Worm (Caenorhabditis elegans) whole organism, L3 larva: ENCODE results near the gene C08G5.7.

Experiments used
- R02D3.7 ChIP-seq: fragments of 150-350 bp; optimal IDR thresholded peaks from 2 replicates; lab custom pipeline; 2014; ENCODE audit warnings: missing biosample characterization, missing genetic modification characterization
- aly-2 ChIP-seq: fragments of 150-350 bp; optimal IDR thresholded peaks from 2 replicates; lab custom pipeline; 2014; ENCODE audit warnings: missing biosample characterization, missing genetic modification characterization
- ama-1 ChIP-seq: fragments of 150-350 bp; optimal IDR thresholded peaks from 2 replicates; lab custom pipeline; 2018
- ceh-16 ChIP-seq: sonication (generic microtip); optimal IDR thresholded peaks from 2 replicates; lab custom pipeline; 2017; ENCODE audit warnings: missing biosample characterization, missing genetic modification characterization
- ceh-82 ChIP-seq: fragments of 150-350 bp; optimal IDR thresholded peaks from 2 replicates; lab custom pipeline; 2014; ENCODE audit warnings: missing biosample characterization, missing genetic modification characterization
- ceh-9 ChIP-seq: sonication (generic microtip); optimal IDR thresholded peaks from 2 replicates; lab custom pipeline; 2018; ENCODE audit warnings: missing biosample characterization, missing genetic modification characterization
- daf-12 ChIP-seq: fragments of 150-350 bp; optimal IDR thresholded peaks from 2 replicates; lab custom pipeline; 2014; ENCODE audit warnings: missing biosample characterization, missing genetic modification reagents, missing genetic modification characterization
- egl-27 ChIP-seq: sonication (generic microtip); optimal IDR thresholded peaks from 4 replicates; lab custom pipeline; 2017; ENCODE audit warnings: missing biosample characterization, missing genetic modification reagents, missing genetic modification characterization
- egl-5 ChIP-seq: fragments of 150-350 bp; optimal IDR thresholded peaks from 2 replicates; lab custom pipeline; 2017; ENCODE audit warnings: missing biosample characterization, missing genetic modification reagents, missing genetic modification characterization, inconsistent platforms
- elt-1 ChIP-seq: fragments of 150-350 bp; optimal IDR thresholded peaks from 2 replicates; lab custom pipeline; 2014; ENCODE audit warnings: missing biosample characterization, missing genetic modification characterization
- eor-1 ChIP-seq, 2 experiments: fragments of 150-350 bp; optimal IDR thresholded peaks; 2 replicates each; lab custom pipeline; 2014 to 2018; ENCODE audit warnings: missing biosample characterization in 2 of 2, missing genetic modification characterization in 2 of 2
- fkh-10 ChIP-seq: sonication (generic microtip); optimal IDR thresholded peaks from 2 replicates; lab custom pipeline; 2017; ENCODE audit warnings: missing biosample characterization, missing genetic modification reagents, missing genetic modification characterization
- fkh-2 ChIP-seq: fragments of 150-350 bp; optimal IDR thresholded peaks from 2 replicates; lab custom pipeline; 2014; ENCODE audit warnings: missing biosample characterization, missing genetic modification reagents, missing genetic modification characterization
- fos-1 ChIP-seq: fragments of 150-350 bp; optimal IDR thresholded peaks from 2 replicates; lab custom pipeline; 2014; ENCODE audit warnings: missing biosample characterization, missing genetic modification characterization
- jun-1 ChIP-seq: fragments of 150-350 bp; optimal IDR thresholded peaks from 2 replicates; lab custom pipeline; 2014; ENCODE audit warnings: missing biosample characterization, missing genetic modification reagents, missing genetic modification characterization
- lin-15B ChIP-seq: fragments of 150-350 bp; optimal IDR thresholded peaks from 2 replicates; lab custom pipeline; 2014; ENCODE audit warnings: missing biosample characterization, missing genetic modification characterization
- lin-39 ChIP-seq: fragments of 150-350 bp; optimal IDR thresholded peaks from 2 replicates; lab custom pipeline; 2018; ENCODE audit warnings: missing biosample characterization, missing genetic modification reagents, missing genetic modification characterization
- mdl-1 ChIP-seq: fragments of 150-350 bp; optimal IDR thresholded peaks from 2 replicates; lab custom pipeline; 2014; ENCODE audit warnings: missing biosample characterization, missing genetic modification characterization
- nfya-1 ChIP-seq: sonication (generic microtip); optimal IDR thresholded peaks from 2 replicates; lab custom pipeline; 2017; ENCODE audit warnings: missing genetic modification characterization, mild to moderate bottlenecking, missing compliant biosample characterization, antibody characterized with exemption, moderate library complexity; ENCODE audit not compliant: insufficient read depth
- nhr-11 ChIP-seq: fragments of 150-350 bp; optimal IDR thresholded peaks from 2 replicates; lab custom pipeline; 2014; ENCODE audit warnings: missing biosample characterization, missing genetic modification characterization
- nhr-23 ChIP-seq: fragments of 150-350 bp; optimal IDR thresholded peaks from 2 replicates; lab custom pipeline; 2014; ENCODE audit warnings: missing biosample characterization, missing genetic modification reagents, missing genetic modification characterization
- nhr-237 ChIP-seq: fragments of 150-350 bp; optimal IDR thresholded peaks from 2 replicates; lab custom pipeline; 2014; ENCODE audit warnings: missing biosample characterization, missing genetic modification characterization
- nhr-28 ChIP-seq: fragments of 150-350 bp; optimal IDR thresholded peaks from 2 replicates; lab custom pipeline; 2014; ENCODE audit warnings: missing biosample characterization, missing genetic modification characterization
- nhr-43 ChIP-seq: sonication (generic microtip); optimal IDR thresholded peaks from 2 replicates; lab custom pipeline; 2016; ENCODE audit warnings: mild to moderate bottlenecking, missing genetic modification characterization, missing compliant biosample characterization; ENCODE audit not compliant: poor library complexity, severe bottlenecking
- nhr-67 ChIP-seq: fragments of 150-350 bp; optimal IDR thresholded peaks from 2 replicates; lab custom pipeline; 2014; ENCODE audit warnings: missing biosample characterization, missing genetic modification characterization
- nhr-76 ChIP-seq: fragments of 150-350 bp; sonication (generic microtip); optimal IDR thresholded peaks from 5 replicates; lab custom pipeline; 2014; ENCODE audit warnings: missing biosample characterization, missing genetic modification characterization
- nhr-77 ChIP-seq: fragments of 150-350 bp; optimal IDR thresholded peaks from 2 replicates; lab custom pipeline; 2014; ENCODE audit warnings: missing biosample characterization, missing genetic modification characterization
- pha-4 ChIP-seq: fragments of 150-350 bp; optimal IDR thresholded peaks from 2 replicates; lab custom pipeline; 2014; ENCODE audit warnings: missing biosample characterization, missing genetic modification reagents, missing genetic modification characterization
- skn-1 ChIP-seq: fragments of 150-350 bp; optimal IDR thresholded peaks from 2 replicates; lab custom pipeline; 2014; ENCODE audit warnings: missing biosample characterization, missing genetic modification characterization
- snpc-4 ChIP-seq: fragments of 150-350 bp; optimal IDR thresholded peaks from 2 replicates; lab custom pipeline; 2014; ENCODE audit warnings: missing biosample characterization, missing genetic modification characterization
- tbx-2 ChIP-seq: sonication (generic microtip); optimal IDR thresholded peaks from 2 replicates; lab custom pipeline; 2016; ENCODE audit warnings: mild to moderate bottlenecking, missing genetic modification characterization, missing compliant biosample characterization
- unc-39 ChIP-seq: sonication (generic microtip); optimal IDR thresholded peaks from 4 replicates; lab custom pipeline; 2017; ENCODE audit warnings: missing biosample characterization, missing genetic modification characterization
- unc-62 ChIP-seq: fragments of 150-350 bp; sonication (generic microtip); optimal IDR thresholded peaks from 4 replicates; lab custom pipeline; 2014; ENCODE audit warnings: missing biosample characterization, missing genetic modification reagents, missing genetic modification characterization
- zag-1 ChIP-seq: fragments of 150-350 bp; optimal IDR thresholded peaks from 2 replicates; lab custom pipeline; 2014; ENCODE audit warnings: missing biosample characterization, missing genetic modification characterization
- ztf-11 ChIP-seq: fragments of 150-350 bp; optimal IDR thresholded peaks from 2 replicates; lab custom pipeline; 2014; ENCODE audit warnings: missing biosample characterization, missing genetic modification characterization
- ztf-4 ChIP-seq: fragments of 150-350 bp; optimal IDR thresholded peaks from 2 replicates; lab custom pipeline; 2014; ENCODE audit warnings: missing biosample characterization, missing genetic modification characterization

The C08G5.7 gene

ce11 chrII:753469-753868, 11.7 kb downstream of the C08G5.7 start:
- TF ChIP-seq eor-1 (tag; optimal IDR thresholded peaks at IDR 0.05; lab: Kevin White, UChicago), result no peak
- TF ChIP-seq nhr-77 (tag; lab: Kevin White, UChicago), result no peak
- no peak for TF ChIP-seq nhr-23 (tag; lab: Kevin White, UChicago)
- TF ChIP-seq nhr-76 (tag; lab: Kevin White, UChicago), result no peak
- TF ChIP-seq nhr-43 (tag; lab: Kevin White, UChicago), result no peak
- no peak for TF ChIP-seq nhr-11 (tag; lab: Kevin White, UChicago)
- no peak for TF ChIP-seq jun-1 (tag; lab: Kevin White, UChicago)
- TF ChIP-seq lin-15B (tag; lab: Kevin White, UChicago), result no peak
- no peak for TF ChIP-seq fkh-2 (tag; lab: Kevin White, UChicago)
- TF ChIP-seq nfya-1 (tag; lab: Kevin White, UChicago), result no peak
- no peak for TF ChIP-seq ztf-11
- no peak for TF ChIP-seq zag-1 (tag; lab: Kevin White, UChicago)
- TF ChIP-seq tbx-2 (tag; lab: Kevin White, UChicago), result no peak
- TF ChIP-seq mdl-1 (tag; lab: Kevin White, UChicago), result no peak
- TF ChIP-seq egl-27 (tag; lab: Kevin White, UChicago), result no peak
- TF ChIP-seq ama-1 (lab: Kevin White, UChicago), result no peak
- TF ChIP-seq unc-62 (GFP tag; lab: Kevin White, UChicago), result no peak
- TF ChIP-seq ceh-16 (tag; lab: Kevin White, UChicago), result no peak
- no peak for TF ChIP-seq lin-39 (tag; lab: Kevin White, UChicago)

- TF ChIP-seq nhr-237 (tag; lab: Kevin White, UChicago) (no peak), nhr-28 (no peak), snpc-4 (tag; lab: Kevin White, UChicago) (no peak), lin-15B (tag; lab: Kevin White, UChicago) (no peak), ceh-82 (tag; lab: Kevin White, UChicago) (no peak), egl-27 (tag; lab: Kevin White, UChicago) (no peak), fkh-10 (GFP tag; lab: Kevin White, UChicago) (no peak), nhr-76 (tag; lab: Kevin White, UChicago) (no peak), ztf-11 (no peak), nhr-67 (tag; lab: Kevin White, UChicago) (no peak), ama-1 (lab: Kevin White, UChicago) (no peak)
Measured at ce11 chrII:751850-752249, 13.3 kb downstream of the C08G5.7 start.

ce11 chrII:750155-750554, 15.0 kb downstream of the C08G5.7 start, which contains the start of gene snt-6:
snt-6 (minus strand) TSS chrII:750212.
- TF ChIP-seq daf-12 (tag; lab: Kevin White, UChicago) (no peak), ceh-9 (tag; lab: Kevin White, UChicago) (no peak), R02D3.7 (tag; lab: Kevin White, UChicago) (no peak), mdl-1 (tag; lab: Kevin White, UChicago) (no peak), fos-1 (tag; lab: Kevin White, UChicago) (no peak), nfya-1 (tag; lab: Kevin White, UChicago) (no peak), ztf-11 (no peak), unc-39 (tag; lab: Kevin White, UChicago) (no peak), nhr-23 (tag; lab: Kevin White, UChicago) (no peak), eor-1 (tag; optimal IDR thresholded peaks at IDR 0.05; lab: Kevin White, UChicago) (no peak)

- TF ChIP-seq jun-1 (tag; lab: Kevin White, UChicago) (no peak), elt-1 (tag; lab: Kevin White, UChicago) (no peak), daf-12 (tag; lab: Kevin White, UChicago) (no peak), snpc-4 (tag; lab: Kevin White, UChicago) (no peak), fkh-10 (GFP tag; lab: Kevin White, UChicago) (no peak), skn-1 (tag; lab: Kevin White, UChicago) (no peak), nfya-1 (tag; lab: Kevin White, UChicago) (no peak), nhr-76 (tag; lab: Kevin White, UChicago) (no peak), pha-4 (no peak), ztf-4 (tag; lab: Kevin White, UChicago) (no peak), aly-2 (tag; lab: Kevin White, UChicago) (no peak), egl-5 (tag; lab: Kevin White, UChicago) (no peak), nhr-77 (tag; lab: Kevin White, UChicago) (no peak), zag-1 (tag; lab: Kevin White, UChicago) (no peak)
Measured at ce11 chrII:740808-741207, 24.3 kb downstream of the C08G5.7 start, which contains the start of gene fbxc-48. fbxc-48 (minus strand) TSS chrII:740908.
